Worm (Caenorhabditis elegans) whole organism, L2 larva: ENCODE data around the gene C04F6.7.

ENCODE experiments used
- C34F6.9 ChIP-seq: fragments of 150-350 bp; optimal IDR thresholded peaks from 2 replicates; lab custom pipeline; 2014; ENCODE audit warnings: missing biosample characterization, missing genetic modification characterization
- F13H6.1 ChIP-seq: sonication (generic microtip); optimal IDR thresholded peaks from 2 replicates; lab custom pipeline; 2016; ENCODE audit warnings: missing genetic modification characterization, missing compliant biosample characterization
- Y55F3AM.14 ChIP-seq: fragments of 200-800 bp; sonication (Bioruptor generic); optimal IDR thresholded peaks from 2 replicates; lab custom pipeline; 2018; ENCODE audit warnings: mild to moderate bottlenecking, missing genetic modification characterization, missing compliant biosample characterization
- ama-1 ChIP-seq: fragments of 150-350 bp; optimal IDR thresholded peaks from 2 replicates; lab custom pipeline; 2018; ENCODE audit warnings: inconsistent platforms
- blmp-1 ChIP-seq: sonication (generic microtip); optimal IDR thresholded peaks from 2 replicates; lab custom pipeline; 2017; ENCODE audit warnings: missing genetic modification characterization, mild to moderate bottlenecking, missing compliant biosample characterization, antibody characterized with exemption, moderate library complexity; ENCODE audit not compliant: insufficient read depth
- ceh-16 ChIP-seq: fragments of 150-350 bp; optimal IDR thresholded peaks from 2 replicates; lab custom pipeline; 2014; ENCODE audit warnings: missing biosample characterization, missing genetic modification characterization
- dmd-4 ChIP-seq: sonication (generic microtip); optimal IDR thresholded peaks from 2 replicates; lab custom pipeline; 2017; ENCODE audit warnings: missing biosample characterization, missing genetic modification characterization
- egl-27 ChIP-seq: sonication (generic microtip); optimal IDR thresholded peaks from 3 replicates; lab custom pipeline; 2017; ENCODE audit warnings: missing biosample characterization, missing genetic modification reagents, missing genetic modification characterization
- elt-1 ChIP-seq: fragments of 150-350 bp; optimal IDR thresholded peaks from 2 replicates; lab custom pipeline; 2014; ENCODE audit warnings: missing biosample characterization, missing genetic modification characterization
- elt-3 ChIP-seq: sonication (generic microtip); optimal IDR thresholded peaks from 2 replicates; lab custom pipeline; 2017; ENCODE audit warnings: missing biosample characterization, missing genetic modification characterization
- fos-1 ChIP-seq: fragments of 150-350 bp; optimal IDR thresholded peaks from 2 replicates; lab custom pipeline; 2014; ENCODE audit warnings: missing biosample characterization, missing genetic modification characterization
- gmeb-1 ChIP-seq: fragments of 150-350 bp; optimal IDR thresholded peaks from 2 replicates; lab custom pipeline; 2014; ENCODE audit warnings: missing biosample characterization, missing genetic modification characterization
- lin-11 ChIP-seq: fragments of 150-350 bp; sonication (generic microtip); optimal IDR thresholded peaks from 2 replicates; lab custom pipeline; 2014; ENCODE audit warnings: missing biosample characterization, missing genetic modification characterization, inconsistent platforms, mixed read lengths
- lin-39 ChIP-seq: fragments of 150-350 bp; optimal IDR thresholded peaks from 2 replicates; lab custom pipeline; 2014; ENCODE audit warnings: missing biosample characterization, missing genetic modification reagents, missing genetic modification characterization
- lsy-2 ChIP-seq, 2 experiments: fragments of 150-350 bp in 1 of 2; sonication (generic microtip) in 1 of 2; optimal IDR thresholded peaks; 2 replicates each; lab custom pipeline; 2014 to 2017; ENCODE audit warnings: missing biosample characterization in 2 of 2, missing genetic modification characterization in 2 of 2
- mab-5 ChIP-seq: fragments of 150-350 bp; optimal IDR thresholded peaks from 2 replicates; lab custom pipeline; 2014; ENCODE audit warnings: missing biosample characterization, missing genetic modification characterization
- mdl-1 ChIP-seq, 2 experiments: fragments of 150-350 bp in 1 of 2; sonication (generic microtip) in 1 of 2; optimal IDR thresholded peaks; 2 replicates each; lab custom pipeline; 2017; ENCODE audit warnings: missing biosample characterization in 2 of 2, missing genetic modification characterization in 2 of 2
- nhr-10 ChIP-seq: sonication (generic microtip); optimal IDR thresholded peaks from 2 replicates; lab custom pipeline; 2017; ENCODE audit warnings: missing biosample characterization, missing genetic modification characterization
- nhr-11 ChIP-seq: fragments of 150-350 bp; optimal IDR thresholded peaks from 2 replicates; lab custom pipeline; 2014; ENCODE audit warnings: missing biosample characterization, missing genetic modification characterization
- nhr-12 ChIP-seq: fragments of 150-350 bp; optimal IDR thresholded peaks from 2 replicates; lab custom pipeline; 2014; ENCODE audit warnings: missing biosample characterization, missing genetic modification characterization
- nhr-129 ChIP-seq: fragments of 150-350 bp; optimal IDR thresholded peaks from 2 replicates; lab custom pipeline; 2014; ENCODE audit warnings: missing biosample characterization, missing genetic modification characterization
- nhr-21 ChIP-seq: fragments of 150-350 bp; optimal IDR thresholded peaks from 2 replicates; lab custom pipeline; 2014; ENCODE audit warnings: missing biosample characterization, missing genetic modification characterization
- nhr-77 ChIP-seq: fragments of 150-350 bp; optimal IDR thresholded peaks from 2 replicates; lab custom pipeline; 2014; ENCODE audit warnings: missing biosample characterization, missing genetic modification characterization
- peb-1 ChIP-seq: fragments of 150-350 bp; optimal IDR thresholded peaks from 2 replicates; lab custom pipeline; 2014; ENCODE audit warnings: missing biosample characterization, missing genetic modification characterization
- skn-1 ChIP-seq: sonication (generic microtip); optimal IDR thresholded peaks from 2 replicates; lab custom pipeline; 2017; ENCODE audit warnings: missing biosample characterization, missing genetic modification characterization
- sma-9 ChIP-seq, 2 experiments: fragments of 150-350 bp in 1 of 2; sonication (generic microtip) in 1 of 2; optimal IDR thresholded peaks; 2 replicates each; lab custom pipeline; 2014 to 2016; ENCODE audit warnings: missing genetic modification characterization in 2 of 2, mild to moderate bottlenecking in 1 of 2, missing biosample characterization in 1 of 2, missing compliant biosample characterization in 1 of 2, missing genetic modification reagents in 1 of 2, moderate library complexity in 1 of 2
- snpc-4 ChIP-seq: fragments of 150-350 bp; optimal IDR thresholded peaks from 2 replicates; lab custom pipeline; 2014; ENCODE audit warnings: missing biosample characterization, missing genetic modification characterization
- unc-39 ChIP-seq: fragments of 150-350 bp; optimal IDR thresholded peaks from 2 replicates; lab custom pipeline; 2014; ENCODE audit warnings: missing biosample characterization, missing genetic modification characterization
- unc-55 ChIP-seq: fragments of 150-350 bp; sonication (generic microtip); optimal IDR thresholded peaks from 3 replicates; lab custom pipeline; 2014; ENCODE audit warnings: missing biosample characterization, missing genetic modification reagents, missing genetic modification characterization
- unc-62 ChIP-seq: fragments of 150-350 bp; optimal IDR thresholded peaks from 2 replicates; lab custom pipeline; 2014; ENCODE audit warnings: missing biosample characterization, missing genetic modification reagents, missing genetic modification characterization
- zag-1 ChIP-seq: fragments of 150-350 bp; optimal IDR thresholded peaks from 2 replicates; lab custom pipeline; 2014; ENCODE audit warnings: missing biosample characterization, missing genetic modification characterization
- ztf-1 ChIP-seq: fragments of 200-800 bp; sonication (Bioruptor generic); conservative IDR thresholded peaks from 2 replicates; pipeline ENCODE4 v1.3.6; 2022; ENCODE audit warnings: missing genetic modification characterization, missing compliant biosample characterization
- ztf-11 ChIP-seq: sonication (generic microtip); optimal IDR thresholded peaks from 2 replicates; lab custom pipeline; 2017; ENCODE audit warnings: missing biosample characterization, missing genetic modification characterization

Gene C04F6.7

DNA sequence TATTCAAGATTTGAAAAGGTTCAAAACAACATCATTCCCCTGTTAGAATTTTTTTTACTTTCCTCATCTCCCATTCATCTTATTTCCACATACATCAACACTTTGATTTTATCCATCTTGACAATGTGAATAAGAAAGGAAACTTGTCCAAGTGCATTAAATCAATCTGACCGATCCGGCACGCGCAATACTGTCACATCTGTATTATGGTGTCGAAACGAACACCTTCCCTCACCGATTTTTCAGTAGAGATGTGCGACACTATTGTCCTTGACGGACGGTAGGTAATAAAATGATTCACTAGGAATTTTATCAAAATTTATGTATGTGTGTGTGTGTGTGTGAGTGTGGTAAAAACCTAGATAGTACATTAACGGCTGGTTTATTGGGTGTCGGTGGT is 44.9 kb upstream of the C04F6.7 start:
- TF ChIP-seq unc-62 (no peak), egl-27 (no peak), lin-11 (tag; lab: Kevin White, UChicago) (no peak), ceh-16 (tag; lab: Kevin White, UChicago) (no peak), unc-39 (no peak), blmp-1 (tag; lab: Kevin White, UChicago) (no peak), peb-1 (tag; lab: Kevin White, UChicago) (no peak), nhr-21 (tag; lab: Kevin White, UChicago) (no peak), nhr-77 (tag; lab: Kevin White, UChicago) (no peak), C34F6.9 (no peak), lsy-2 (tag; optimal IDR thresholded peaks at IDR 0.05; lab: Kevin White, UChicago) (no peak), zag-1 (tag; lab: Kevin White, UChicago) (no peak), elt-3 (no peak), nhr-11 (tag; lab: Kevin White, UChicago) (no peak), elt-1 (tag; lab: Kevin White, UChicago) (no peak)
- TF ChIP-seq, all 48 proteins: peak for 0

DNA sequence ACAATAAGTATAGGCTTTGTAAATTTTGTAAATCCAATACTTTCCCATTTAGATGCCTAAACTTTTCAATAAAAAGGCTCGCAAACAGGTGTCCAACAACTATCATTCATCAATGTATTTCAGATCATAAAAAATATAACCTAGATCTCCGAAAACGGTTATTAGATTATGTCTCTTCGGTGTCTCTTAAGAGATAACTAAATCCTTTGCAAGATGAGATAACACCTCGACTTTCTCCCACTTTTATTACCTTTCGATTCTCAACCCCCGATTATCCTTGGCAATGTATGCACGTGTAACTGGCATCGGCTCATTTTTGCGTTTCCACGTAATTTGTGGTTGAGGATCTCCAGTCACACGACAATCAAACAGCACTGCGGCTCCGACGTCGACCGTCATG is 43.1 kb upstream of the C04F6.7 start:
- TF ChIP-seq ztf-1 (GFP tag; lab: Robert Waterston, UW): no peak
- no peak for TF ChIP-seq unc-55 (GFP tag; lab: Kevin White, UChicago)
- no peak for TF ChIP-seq unc-39
- TF ChIP-seq zag-1 (tag; lab: Kevin White, UChicago): no peak
- no peak for TF ChIP-seq peb-1 (tag; lab: Kevin White, UChicago)
- TF ChIP-seq snpc-4 (tag; lab: Kevin White, UChicago): no peak
- TF ChIP-seq nhr-129 (tag; lab: Kevin White, UChicago): no peak
- no peak for TF ChIP-seq sma-9 (GFP tag; optimal IDR thresholded peaks at IDR 0.05; lab: Kevin White, UChicago)
- no peak for TF ChIP-seq sma-9 (tag; optimal IDR thresholded peaks at IDR 0.05; lab: Kevin White, UChicago)
- TF ChIP-seq nhr-12 (tag; lab: Kevin White, UChicago): no peak
- TF ChIP-seq gmeb-1 (tag; lab: Kevin White, UChicago): no peak
- no peak for TF ChIP-seq dmd-4 (tag; lab: Kevin White, UChicago)
- no peak for TF ChIP-seq blmp-1 (tag; lab: Kevin White, UChicago)
- no peak for TF ChIP-seq F13H6.1 (tag; lab: Kevin White, UChicago)
- TF ChIP-seq egl-27: no peak

DNA sequence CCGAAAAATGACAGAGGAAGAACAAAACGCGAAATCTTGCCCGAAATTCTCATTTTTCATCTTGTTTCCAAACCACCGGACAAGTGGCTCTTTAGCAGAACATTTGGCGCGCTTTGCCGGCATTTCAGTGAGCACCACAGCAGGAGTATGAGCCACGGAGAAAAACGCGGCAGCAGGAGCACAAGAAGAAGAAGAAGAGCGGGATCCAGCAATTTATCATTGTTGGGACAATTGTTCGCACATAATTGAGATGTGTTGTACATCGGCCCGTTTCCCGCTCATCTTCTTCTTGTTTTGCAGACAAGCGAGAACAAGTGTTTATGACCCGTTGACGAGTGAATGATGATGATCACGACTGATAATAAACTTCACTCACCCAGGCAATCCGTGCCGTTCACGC is 36.6 kb upstream of the C04F6.7 start:
- peak; percentile 61 for TF ChIP-seq sma-9 (GFP tag; optimal IDR thresholded peaks at IDR 0.05; lab: Kevin White, UChicago)
- no peak for TF ChIP-seq sma-9 (tag; optimal IDR thresholded peaks at IDR 0.05; lab: Kevin White, UChicago)
- TF ChIP-seq nhr-21 (tag; lab: Kevin White, UChicago): no peak
- TF ChIP-seq snpc-4 (tag; lab: Kevin White, UChicago): no peak
- TF ChIP-seq C34F6.9: peak; percentile 22
- no peak for TF ChIP-seq nhr-10 (tag; lab: Kevin White, UChicago)
- no peak for TF ChIP-seq nhr-77 (tag; lab: Kevin White, UChicago)
- TF ChIP-seq unc-55 (GFP tag; lab: Kevin White, UChicago): peak; percentile 2
- TF ChIP-seq lsy-2 (tag; optimal IDR thresholded peaks at IDR 0.05; lab: Kevin White, UChicago): peak in 1 of 2 experiments; percentile 19
- TF ChIP-seq F13H6.1 (tag; lab: Kevin White, UChicago): peak; percentile 76
- TF ChIP-seq mab-5 (tag; lab: Kevin White, UChicago): peak; percentile 82
- peak; percentile 65 for TF ChIP-seq lin-39 (tag; lab: Kevin White, UChicago)

DNA sequence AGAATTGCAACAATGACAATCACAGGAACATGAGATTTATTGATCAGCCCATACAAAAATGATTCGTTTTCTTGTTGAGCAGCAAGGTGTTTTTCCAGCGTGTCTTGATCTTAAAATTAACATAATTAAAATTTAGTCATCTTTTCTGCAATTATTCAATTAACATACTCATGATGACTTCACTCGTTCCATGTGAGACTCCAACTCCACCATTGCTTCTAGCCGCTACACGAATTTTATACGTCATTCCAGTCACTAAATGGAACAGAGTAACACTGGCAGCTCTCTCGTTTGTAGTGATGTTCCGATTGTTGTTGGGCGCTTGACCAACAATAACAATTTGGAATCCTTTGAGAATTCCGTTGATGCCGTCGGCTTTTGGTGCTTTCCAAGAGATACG is 34.9 kb upstream of the C04F6.7 start:
- TF ChIP-seq ama-1 (lab: Kevin White, UChicago): no peak
- TF ChIP-seq, all 48 proteins: peak for 0

DNA sequence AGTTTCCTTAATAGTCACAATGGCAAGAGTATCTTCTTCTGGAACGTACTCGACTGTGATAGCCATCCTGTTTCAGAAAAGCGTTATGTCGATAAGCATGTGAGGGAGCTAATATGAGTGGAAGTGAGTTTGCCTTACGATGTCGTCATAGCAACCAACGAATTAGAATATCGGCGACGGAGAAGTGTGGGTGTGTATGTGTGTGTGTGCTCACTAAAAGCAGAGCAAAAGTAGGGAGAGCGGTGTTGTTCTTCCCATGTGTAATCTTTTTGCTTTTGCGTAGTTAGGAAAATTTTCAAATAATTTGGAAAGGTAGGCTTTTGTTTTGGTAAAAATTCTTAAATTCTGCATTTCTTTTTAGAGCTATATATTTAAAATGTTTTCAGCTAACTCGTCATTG is 32.1 kb upstream of the C04F6.7 start, which contains the start of gene ZK813.5:
Gene ZK813.5, minus strand, starts transcription at position 101 of the 400 bp plus-strand sequence.
- TF ChIP-seq nhr-11 (tag; lab: Kevin White, UChicago) (no peak), unc-62 (no peak), skn-1 (no peak), gmeb-1 (tag; lab: Kevin White, UChicago) (no peak)

DNA sequence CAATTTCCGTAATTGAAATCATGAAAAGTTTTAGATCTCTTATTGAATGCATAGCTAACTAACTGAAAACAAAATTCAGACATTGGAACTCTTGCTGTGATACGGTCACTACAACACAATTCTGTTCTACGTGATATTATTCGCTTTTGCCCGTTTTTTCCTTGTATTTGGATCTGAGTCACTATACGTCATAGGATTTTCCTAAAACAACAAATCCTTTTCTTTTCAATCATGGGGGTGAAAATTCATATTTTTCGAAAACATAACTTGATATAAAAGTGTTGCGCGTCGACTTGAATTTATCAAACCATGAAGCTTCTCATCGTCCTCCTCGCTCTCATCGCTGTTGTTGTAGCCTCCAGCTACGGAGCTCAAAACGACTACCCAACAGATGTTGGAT is 27.0 kb upstream of the C04F6.7 start, which contains the start of gene ZK813.1:
Gene ZK813.1, plus strand, starts transcription at position 301 of the 400 bp plus-strand sequence.
- TF ChIP-seq ztf-11 (tag; lab: Kevin White, UChicago) (no peak), zag-1 (tag; lab: Kevin White, UChicago) (no peak), fos-1 (tag; lab: Kevin White, UChicago) (no peak), mdl-1 (tag; optimal IDR thresholded peaks at IDR 0.05; lab: Kevin White, UChicago) (no peak), Y55F3AM.14 (no peak)
